Worm (Caenorhabditis elegans): Measurements from ENCODE around the gene klp-18.

Gene klp-18

DNA sequence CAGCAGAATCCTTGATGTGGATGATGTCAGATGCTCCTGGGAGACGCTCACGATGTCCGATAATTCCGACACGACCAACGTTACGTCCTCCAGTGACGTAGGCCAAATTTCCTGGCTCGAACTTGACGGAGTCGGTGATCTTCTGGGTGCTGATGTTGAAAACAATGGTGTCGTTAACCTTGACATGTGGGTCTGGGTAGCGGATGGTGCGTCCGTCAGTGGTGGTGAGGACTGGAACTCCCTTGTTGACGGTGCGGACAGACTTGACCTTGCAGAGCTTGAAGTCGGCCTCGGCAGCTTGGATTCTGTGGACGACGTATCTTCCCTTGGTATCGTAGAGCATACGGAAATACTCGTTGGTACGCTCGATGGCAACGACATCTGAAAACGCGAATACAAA is 44.0 kb downstream of the klp-18 start:
- TF ChIP-seq efl-1 (optimal IDR thresholded peaks at IDR 0.05) (no peak), efl-1 (GFP tag; optimal IDR thresholded peaks at IDR 0.05 in 1 of 2) (no peak), nhr-47 (tag; optimal IDR thresholded peaks at IDR 0.05) (no peak), nhr-71 (tag; optimal IDR thresholded peaks at IDR 0.05) (no peak), xbp-1 (tag; optimal IDR thresholded peaks at IDR 0.05) (no peak), ceh-88 (GFP tag; IDR thresholded peaks at IDR 0.05) (no peak), mef-2 (tag; optimal IDR thresholded peaks at IDR 0.05) (no peak)

DNA sequence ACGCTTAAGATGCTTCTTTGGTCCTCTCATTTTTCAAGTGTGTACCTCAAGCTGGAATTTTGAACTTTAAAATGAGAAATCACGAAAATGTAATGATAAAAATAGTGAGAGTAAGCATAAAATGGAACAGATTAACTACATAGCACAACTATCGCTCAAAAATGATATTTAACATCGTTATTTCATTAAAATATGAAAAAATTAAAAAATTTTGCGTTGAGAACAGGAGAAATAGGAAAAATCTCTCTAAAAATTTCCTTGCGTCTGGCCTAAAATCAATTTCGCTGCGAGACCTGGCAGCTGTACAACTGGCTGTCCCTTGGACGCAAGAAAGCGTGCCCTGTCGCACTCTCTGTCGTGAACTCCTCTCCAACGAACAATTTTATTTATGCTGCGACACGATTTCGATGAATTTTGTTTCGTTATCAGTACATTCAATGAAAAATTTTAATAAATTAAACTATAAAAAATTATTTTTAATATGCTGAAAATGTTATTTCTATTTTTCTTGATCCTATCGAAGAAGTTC is 44.7 kb downstream of the klp-18 start, which contains the start of gene rps-4:
Gene rps-4 (minus strand): TSS at position 51 of the 529 bp plus-strand sequence.
- TF ChIP-seq pax-3 (tag; optimal IDR thresholded peaks at IDR 0.05) (peak; percentile 68), isw-1 (GFP tag; IDR thresholded peaks at IDR 0.05) (peak; percentile 90), ces-1 (GFP tag; optimal IDR thresholded peaks at IDR 0.05) (no peak), lsy-2 (tag; optimal IDR thresholded peaks at IDR 0.05) (peak; percentile 91 to 95), egl-13 (tag; optimal IDR thresholded peaks at IDR 0.05) (peak; percentile 82), sox-4 (tag; optimal IDR thresholded peaks at IDR 0.05) (peak; percentile 70), ztf-4 (tag; optimal IDR thresholded peaks at IDR 0.05) (peak; percentile 54), xbp-1 (tag; optimal IDR thresholded peaks at IDR 0.05) (peak; percentile 92), unc-130 (tag; optimal IDR thresholded peaks at IDR 0.05) (peak; percentile 81), pqm-1 (tag; optimal IDR thresholded peaks at IDR 0.05) (no peak), lin-13 (GFP tag; optimal IDR thresholded peaks at IDR 0.05) (peak; percentile 86), unc-98 (GFP tag; IDR thresholded peaks at IDR 0.05) (peak; percentile 34; the same call in 1 of the 2 replicates), hlh-17 (GFP tag; optimal IDR thresholded peaks at IDR 0.05; ENCODE audit: borderline replicate concordance) (no peak), tbx-2 (tag; optimal IDR thresholded peaks at IDR 0.05) (peak; percentile 92), mdl-1 (tag; optimal IDR thresholded peaks at IDR 0.05) (peak in 1 of 2 experiments; percentile 73), nhr-20 (tag; optimal IDR thresholded peaks at IDR 0.05) (peak; percentile 93), fos-1 (tag; optimal IDR thresholded peaks at IDR 0.05) (peak; percentile 61), ets-5 (GFP tag; IDR thresholded peaks at IDR 0.05) (no peak), unc-86 (tag; optimal IDR thresholded peaks at IDR 0.05) (peak; percentile 83), C34B4.2 (tag; optimal IDR thresholded peaks at IDR 0.05) (no peak), lin-15B (tag; optimal IDR thresholded peaks at IDR 0.05) (peak; percentile 98), fkh-8 (tag; optimal IDR thresholded peaks at IDR 0.05) (peak; percentile 90), lin-14 (GFP tag; optimal IDR thresholded peaks at IDR 0.05) (peak; percentile 96), nhr-28 (tag; optimal IDR thresholded peaks at IDR 0.05) (no peak), nhr-237 (tag; optimal IDR thresholded peaks at IDR 0.05) (peak; percentile 71), swsn-7 (tag; optimal IDR thresholded peaks at IDR 0.05) (peak; percentile 91), skn-1 (tag; optimal IDR thresholded peaks at IDR 0.05) (peak; percentile 92), nhr-47 (tag; optimal IDR thresholded peaks at IDR 0.05) (peak; percentile 92), mab-9 (GFP tag; IDR thresholded peaks at IDR 0.05) (no peak), efl-1 (optimal IDR thresholded peaks at IDR 0.05) (peak; percentile 88 to 91), efl-1 (GFP tag; optimal IDR thresholded peaks at IDR 0.05 in 1 of 2) (peak; percentile 83 to 97), C16A3.4 (tag; optimal IDR thresholded peaks at IDR 0.05) (peak; percentile 95), hlh-4 (tag; optimal IDR thresholded peaks at IDR 0.05) (no peak), snu-23 (GFP tag; optimal IDR thresholded peaks at IDR 0.05) (peak; percentile 95), efl-3 (GFP tag; optimal IDR thresholded peaks at IDR 0.05) (no peak), nhr-77 (tag; optimal IDR thresholded peaks at IDR 0.05) (peak; percentile 86), aha-1 (tag; optimal IDR thresholded peaks at IDR 0.05) (no peak), sptf-1 (tag; optimal IDR thresholded peaks at IDR 0.05) (no peak), tlp-1 (tag; optimal IDR thresholded peaks at IDR 0.05) (no peak), mef-2 (tag; optimal IDR thresholded peaks at IDR 0.05) (peak; percentile 51), nhr-90 (tag; optimal IDR thresholded peaks at IDR 0.05; ENCODE audit: poor library complexity) (peak; percentile 89), nhr-12 (tag; optimal IDR thresholded peaks at IDR 0.05) (no peak), F16B12.6 (tag; optimal IDR thresholded peaks at IDR 0.05) (peak; percentile 65), fkh-10 (GFP tag; optimal IDR thresholded peaks at IDR 0.05) (peak; percentile 66), ceh-90 (tag; optimal IDR thresholded peaks at IDR 0.05) (peak; percentile 58), zag-1 (tag; optimal IDR thresholded peaks at IDR 0.05) (no peak), Y116A8C.19 (tag; optimal IDR thresholded peaks at IDR 0.05; ENCODE audit: borderline replicate concordance) (no peak), ztf-11 (tag; optimal IDR thresholded peaks at IDR 0.05) (peak in 1 of 2 experiments; percentile 74), dpl-1 (GFP tag; optimal IDR thresholded peaks at IDR 0.05) (peak; percentile 82 to 87 (median 83))
